Worm (Caenorhabditis elegans) whole organism, L3 larva: ENCODE results near the gene Y69A2AR.22.

Experiments used
- lin-15B ChIP-seq: fragments of 150-350 bp; optimal IDR thresholded peaks from 2 replicates; lab custom pipeline; 2014; ENCODE audit warnings: missing biosample characterization, missing genetic modification characterization
- lsy-12 ChIP-seq: sonication (generic microtip); optimal IDR thresholded peaks from 2 replicates; lab custom pipeline; 2016; ENCODE audit warnings: mild to moderate bottlenecking, missing genetic modification characterization, missing compliant biosample characterization
- nfya-1 ChIP-seq: sonication (generic microtip); optimal IDR thresholded peaks from 2 replicates; lab custom pipeline; 2017; ENCODE audit warnings: missing genetic modification characterization, mild to moderate bottlenecking, missing compliant biosample characterization, antibody characterized with exemption, moderate library complexity; ENCODE audit not compliant: insufficient read depth
- nhr-11 ChIP-seq: fragments of 150-350 bp; optimal IDR thresholded peaks from 2 replicates; lab custom pipeline; 2014; ENCODE audit warnings: missing biosample characterization, missing genetic modification characterization
- pha-4 ChIP-seq: fragments of 150-350 bp; optimal IDR thresholded peaks from 2 replicates; lab custom pipeline; 2014; ENCODE audit warnings: missing biosample characterization, missing genetic modification reagents, missing genetic modification characterization
- pqm-1 ChIP-seq: fragments of 150-350 bp; optimal IDR thresholded peaks from 2 replicates; lab custom pipeline; 2017; ENCODE audit warnings: missing biosample characterization, missing genetic modification characterization, inconsistent platforms
- ztf-11 ChIP-seq: fragments of 150-350 bp; optimal IDR thresholded peaks from 2 replicates; lab custom pipeline; 2014; ENCODE audit warnings: missing biosample characterization, missing genetic modification characterization

ce11 chrIV:2470114-2470513 lies 37.6 kb downstream of the Y69A2AR.22 start, which contains the start of gene ilys-1:
- TF ChIP-seq nfya-1 (tag; lab: Kevin White, UChicago) (no peak), lin-15B (tag; lab: Kevin White, UChicago) (no peak), lsy-12 (tag; lab: Kevin White, UChicago) (no peak), ztf-11 (tag; lab: Kevin White, UChicago) (no peak), pha-4 (tag; lab: Kevin White, UChicago) (no peak), nhr-11 (tag; lab: Kevin White, UChicago) (no peak), pqm-1 (no peak)
